Worm (Caenorhabditis elegans) whole organism, L1 larva: ENCODE measurements around the gene srlf-36.

ENCODE experiments used
- F16B12.6 ChIP-seq: fragments of 150-350 bp; optimal IDR thresholded peaks from 2 replicates; lab custom pipeline; 2014; ENCODE audit warnings: missing biosample characterization, missing genetic modification characterization
- alr-1 ChIP-seq: fragments of 200-800 bp; sonication (Bioruptor generic); optimal IDR thresholded peaks from 2 replicates; lab custom pipeline; 2018; ENCODE audit warnings: borderline replicate concordance, mild to moderate bottlenecking, missing genetic modification characterization, missing compliant biosample characterization
- aly-2 ChIP-seq: fragments of 150-350 bp; optimal IDR thresholded peaks from 2 replicates; lab custom pipeline; 2014; ENCODE audit warnings: missing biosample characterization, missing genetic modification characterization
- ama-1 ChIP-seq: fragments of 150-350 bp; optimal IDR thresholded peaks from 2 replicates; lab custom pipeline; 2014
- blmp-1 ChIP-seq: fragments of 150-350 bp; optimal IDR thresholded peaks from 2 replicates; lab custom pipeline; 2014; ENCODE audit warnings: missing biosample characterization, missing genetic modification characterization
- ceh-63 ChIP-seq: fragments of 200-800 bp; sonication (Bioruptor generic); optimal IDR thresholded peaks from 2 replicates; lab custom pipeline; 2018; ENCODE audit warnings: mild to moderate bottlenecking, missing genetic modification characterization, missing compliant biosample characterization
- dpl-1 ChIP-seq, 3 experiments: fragments of 150-350 bp in 2 of 3; sonication (generic microtip) in 1 of 3; optimal IDR thresholded peaks; 2 replicates each; lab custom pipeline; 2014 to 2017; ENCODE audit warnings: missing biosample characterization in 3 of 3, missing genetic modification characterization in 3 of 3, missing genetic modification reagents in 3 of 3
- egl-13 ChIP-seq: sonication (generic microtip); optimal IDR thresholded peaks from 2 replicates; lab custom pipeline; 2016; ENCODE audit warnings: missing genotype, missing genetic modification reagents, missing genetic modification characterization, missing compliant biosample characterization
- egl-27 ChIP-seq, 2 experiments: fragments of 150-350 bp in 1 of 2; sonication (generic microtip); optimal IDR thresholded peaks; 3 replicates each; lab custom pipeline; 2017 to 2018; ENCODE audit warnings: missing biosample characterization in 2 of 2, missing genetic modification characterization in 2 of 2, missing genetic modification reagents in 2 of 2
- ets-5 ChIP-seq: fragments of 200-800 bp; sonication (Bioruptor generic); IDR thresholded peaks from 2 replicates; pipeline ENCODE4 v1.3.6; 2022; ENCODE audit warnings: missing genetic modification characterization, missing compliant biosample characterization
- fkh-10 ChIP-seq: sonication (generic microtip); optimal IDR thresholded peaks from 2 replicates; lab custom pipeline; 2017; ENCODE audit warnings: missing biosample characterization, missing genetic modification reagents, missing genetic modification characterization
- fkh-4 ChIP-seq: sonication (generic microtip); optimal IDR thresholded peaks from 2 replicates; lab custom pipeline; 2016; ENCODE audit warnings: missing compliant biosample characterization, missing genetic modification characterization, borderline replicate concordance
- fkh-8 ChIP-seq: sonication (generic microtip); optimal IDR thresholded peaks from 2 replicates; lab custom pipeline; 2016; ENCODE audit warnings: mild to moderate bottlenecking, missing genetic modification characterization, missing compliant biosample characterization
- isw-1 ChIP-seq: fragments of 200-800 bp; sonication (Bioruptor generic); IDR thresholded peaks from 2 replicates; pipeline ENCODE4 v1.3.6; 2022; ENCODE audit warnings: missing genetic modification characterization, missing compliant biosample characterization
- lin-15B ChIP-seq: fragments of 150-350 bp; sonication (generic microtip); optimal IDR thresholded peaks from 3 replicates; lab custom pipeline; 2014; ENCODE audit warnings: missing biosample characterization, missing genetic modification characterization
- lin-35 ChIP-seq, 2 experiments: fragments of 150-350 bp; optimal IDR thresholded peaks; 2 replicates each; lab custom pipeline; 2014; ENCODE audit warnings: missing biosample characterization in 2 of 2, missing genetic modification characterization in 2 of 2, missing genetic modification reagents in 2 of 2
- lir-3 ChIP-seq: sonication (generic microtip); optimal IDR thresholded peaks from 2 replicates; lab custom pipeline; 2016; ENCODE audit warnings: mild to moderate bottlenecking, missing genetic modification characterization, moderate library complexity, missing compliant biosample characterization; ENCODE audit not compliant: poor library complexity
- mdl-1 ChIP-seq, 2 experiments: fragments of 150-350 bp; optimal IDR thresholded peaks; 2 replicates each; lab custom pipeline; 2014 to 2017; ENCODE audit warnings: missing biosample characterization in 2 of 2, missing genetic modification characterization in 2 of 2, inconsistent platforms in 1 of 2
- mep-1 ChIP-seq: fragments of 150-350 bp; optimal IDR thresholded peaks from 2 replicates; lab custom pipeline; 2014; ENCODE audit warnings: missing biosample characterization, missing genetic modification characterization
- nhr-19 ChIP-seq: fragments of 200-800 bp; sonication (Bioruptor generic); conservative IDR thresholded peaks from 2 replicates; pipeline ENCODE4 v1.3.6; 2022; ENCODE audit warnings: missing genetic modification characterization, missing compliant biosample characterization
- nhr-20 ChIP-seq: sonication (generic microtip); optimal IDR thresholded peaks from 2 replicates; lab custom pipeline; 2016; ENCODE audit warnings: mild to moderate bottlenecking, missing genetic modification characterization, missing compliant biosample characterization
- nhr-28 ChIP-seq: fragments of 150-350 bp; optimal IDR thresholded peaks from 2 replicates; lab custom pipeline; 2014; ENCODE audit warnings: missing biosample characterization, missing genetic modification characterization
- nhr-76 ChIP-seq: sonication (generic microtip); optimal IDR thresholded peaks from 2 replicates; lab custom pipeline; 2017; ENCODE audit warnings: missing biosample characterization, missing genetic modification characterization
- nhr-84 ChIP-seq: sonication (generic microtip); optimal IDR thresholded peaks from 2 replicates; lab custom pipeline; 2017; ENCODE audit warnings: missing biosample characterization, missing genetic modification characterization
- nhr-85 ChIP-seq: sonication (generic microtip); peaks from one replicate; lab custom pipeline; 2016; ENCODE audit warnings: missing genetic modification characterization, inconsistent platforms, missing compliant biosample characterization
- nhr-90 ChIP-seq: sonication (generic microtip); optimal IDR thresholded peaks from 2 replicates; lab custom pipeline; 2016; ENCODE audit warnings: mild to moderate bottlenecking, missing genetic modification characterization, missing compliant biosample characterization; ENCODE audit not compliant: poor library complexity
- pag-3 ChIP-seq: sonication (generic microtip); optimal IDR thresholded peaks from 2 replicates; lab custom pipeline; 2017; ENCODE audit warnings: missing genetic modification characterization, mild to moderate bottlenecking, missing compliant biosample characterization, antibody characterized with exemption, borderline replicate concordance; ENCODE audit not compliant: insufficient read depth
- pax-3 ChIP-seq: fragments of 200-800 bp; sonication (Bioruptor generic); optimal IDR thresholded peaks from 2 replicates; lab custom pipeline; 2018; ENCODE audit warnings: mild to moderate bottlenecking, missing genetic modification characterization, moderate library complexity, missing compliant biosample characterization
- pqm-1 ChIP-seq: sonication (generic microtip); optimal IDR thresholded peaks from 3 replicates; lab custom pipeline; 2017; ENCODE audit warnings: missing biosample characterization, missing genetic modification characterization
- rnt-1 ChIP-seq: sonication (generic microtip); optimal IDR thresholded peaks from 2 replicates; lab custom pipeline; 2016; ENCODE audit warnings: mild to moderate bottlenecking, missing genetic modification characterization, moderate library complexity, missing compliant biosample characterization
- snu-23 ChIP-seq: sonication (generic microtip); optimal IDR thresholded peaks from 2 replicates; lab custom pipeline; 2016; ENCODE audit warnings: missing genetic modification characterization, missing compliant biosample characterization
- swsn-7 ChIP-seq: sonication (generic microtip); optimal IDR thresholded peaks from 2 replicates; lab custom pipeline; 2016; ENCODE audit warnings: missing genetic modification characterization, missing compliant biosample characterization
- tlp-1 ChIP-seq: fragments of 150-350 bp; optimal IDR thresholded peaks from 2 replicates; lab custom pipeline; 2014; ENCODE audit warnings: missing biosample characterization, missing genetic modification characterization
- unc-30 ChIP-seq: sonication (generic microtip); optimal IDR thresholded peaks from 2 replicates; lab custom pipeline; 2017; ENCODE audit warnings: missing biosample characterization, missing genetic modification characterization
- unc-62 ChIP-seq: fragments of 150-350 bp; optimal IDR thresholded peaks from 2 replicates; lab custom pipeline; 2014; ENCODE audit warnings: missing biosample characterization, missing genetic modification reagents, missing genetic modification characterization
- unc-98 ChIP-seq: fragments of 200-800 bp; sonication (Bioruptor generic); IDR thresholded peaks from 2 replicates; pipeline ENCODE4 v1.3.6; 2022; ENCODE audit warnings: missing genetic modification characterization, missing compliant biosample characterization
- xbp-1 ChIP-seq: sonication (generic microtip); optimal IDR thresholded peaks from 2 replicates; lab custom pipeline; 2016; ENCODE audit warnings: missing genetic modification characterization, missing compliant biosample characterization
- zag-1 ChIP-seq: fragments of 150-350 bp; optimal IDR thresholded peaks from 2 replicates; lab custom pipeline; 2014; ENCODE audit warnings: missing biosample characterization, missing genetic modification characterization
- ztf-11 ChIP-seq, 2 experiments: sonication (generic microtip); optimal IDR thresholded peaks; 2 replicates each; lab custom pipeline; 2016 to 2017; ENCODE audit warnings: missing genetic modification characterization in 2 of 2, missing biosample characterization in 1 of 2, missing compliant biosample characterization in 1 of 2

The srlf-36 gene

ce11 chrV:590182-590581 lies 19.4 kb downstream of the srlf-36 start, which contains the start of gene ZK488.6:
ZK488.6 (plus strand) TSS chrV:590482.
- TF ChIP-seq nhr-85 (no peak), unc-98 (0 out of 2 replicates have a peak, but pooled peaks have one; percentile 22)

- TF ChIP-seq pqm-1 (no peak), egl-27 (tag; optimal IDR thresholded peaks at IDR 0.05; lab: Kevin White, UChicago) (no peak), unc-62 (GFP tag; lab: Kevin White, UChicago) (no peak), egl-13 (no peak), pag-3 (tag; lab: Kevin White, UChicago) (no peak), tlp-1 (tag; lab: Kevin White, UChicago) (no peak), xbp-1 (tag; lab: Kevin White, UChicago) (no peak), nhr-76 (tag; lab: Kevin White, UChicago) (no peak), pax-3 (no peak)
- TF ChIP-seq, all 84 proteins: peak for 0
These were observed 21.8 kb downstream of the srlf-36 start, which contains the start of gene K06H6.1 for ce11 chrV:587818-588217. K06H6.1 (plus strand) TSS chrV:588118.

- TF ChIP-seq aly-2 (tag; lab: Kevin White, UChicago) (no peak), nhr-28 (no peak), lin-35 (GFP tag; optimal IDR thresholded peaks at IDR 0.05; lab: Kevin White, UChicago) (no peak), ets-5 (GFP tag; lab: Robert Waterston, UW) (no peak), ama-1 (lab: Kevin White, UChicago) (no peak), zag-1 (tag; lab: Kevin White, UChicago) (no peak)
These were observed 24.1 kb downstream of the srlf-36 start, which contains the start of gene K06H6.2 for ce11 chrV:585472-585871. K06H6.2 (plus strand) TSS chrV:585772.

- TF ChIP-seq mdl-1 (tag; optimal IDR thresholded peaks at IDR 0.05; lab: Kevin White, UChicago) (no peak), fkh-4 (tag; lab: Kevin White, UChicago) (no peak), lin-35 (GFP tag; optimal IDR thresholded peaks at IDR 0.05; lab: Kevin White, UChicago) (no peak), nhr-90 (tag; lab: Kevin White, UChicago) (no peak), nhr-19 (GFP tag; lab: Robert Waterston, UW) (no peak), fkh-8 (tag; lab: Kevin White, UChicago) (no peak), ceh-63 (GFP tag; lab: Kevin White, UChicago) (no peak), dpl-1 (GFP tag; optimal IDR thresholded peaks at IDR 0.05; lab: Kevin White, UChicago) (no peak), rnt-1 (tag; lab: Kevin White, UChicago) (no peak), swsn-7 (no peak), lin-15B (tag; lab: Kevin White, UChicago) (no peak), unc-30 (tag; lab: Kevin White, UChicago) (no peak), ztf-11 (tag; optimal IDR thresholded peaks at IDR 0.05; lab: Kevin White, UChicago) (no peak)
These were observed 28.0 kb downstream of the srlf-36 start, which contains the start of gene nstp-7 for ce11 chrV:581616-582015. nstp-7 (plus strand) TSS chrV:581916.

DNA sequence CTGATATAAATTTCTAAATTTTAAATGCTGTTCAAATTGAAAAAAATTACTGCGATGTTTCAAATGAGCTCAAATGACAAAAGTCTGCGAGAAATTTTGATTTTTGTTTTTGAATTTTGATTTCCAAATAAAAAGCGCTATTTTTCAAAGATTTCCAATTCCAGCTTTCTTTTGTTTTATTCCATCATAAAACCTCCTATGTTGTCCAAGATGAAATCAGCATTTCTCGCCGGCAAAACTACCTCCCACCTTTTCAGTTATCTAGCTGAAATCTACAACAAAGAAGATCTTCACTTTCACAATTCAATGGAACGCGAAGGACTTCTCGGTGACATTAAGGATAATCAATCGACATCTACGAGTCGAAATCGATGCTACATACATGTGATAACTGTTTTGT lies 30.6 kb downstream of the srlf-36 start, which contains the start of gene K06H6.4:
Gene K06H6.4, plus strand, starts transcription at position 301 of the 400 bp plus-strand sequence.
- no peak for TF ChIP-seq snu-23 (GFP tag; lab: Kevin White, UChicago)
- TF ChIP-seq blmp-1 (tag; lab: Kevin White, UChicago): peak; percentile 29
- TF ChIP-seq, all 84 proteins: peak for 1

ce11 chrV:576918-577317 lies 32.7 kb downstream of the srlf-36 start:
- TF ChIP-seq fkh-10 (GFP tag; lab: Kevin White, UChicago): no peak
- no peak for TF ChIP-seq isw-1 (GFP tag; lab: Robert Waterston, UW)
- TF ChIP-seq lir-3 (tag; lab: Kevin White, UChicago): no peak
- no peak for TF ChIP-seq alr-1
- no peak for TF ChIP-seq xbp-1 (tag; lab: Kevin White, UChicago)
- TF ChIP-seq snu-23 (GFP tag; lab: Kevin White, UChicago): no peak
- no peak for TF ChIP-seq mep-1 (tag; lab: Kevin White, UChicago)
- no peak for TF ChIP-seq nhr-85
- no peak for TF ChIP-seq egl-27 (tag; optimal IDR thresholded peaks at IDR 0.05; lab: Kevin White, UChicago)
- no peak for TF ChIP-seq nhr-20 (tag; lab: Kevin White, UChicago)
- TF ChIP-seq F16B12.6 (tag; lab: Kevin White, UChicago): no peak
- no peak for TF ChIP-seq nhr-84 (tag; lab: Kevin White, UChicago)
- TF ChIP-seq unc-98: no peak
